Fruit fly (Drosophila melanogaster) whole organism, embryonic: Measurements from ENCODE around the gene CG43093.

ENCODE experiments used
- CG1233 ChIP-seq: fragments of 200-800 bp; sonication (Bioruptor generic); optimal IDR thresholded peaks from 4 replicates; lab custom pipeline; 2018; ENCODE audit warnings: missing biosample characterization, mild to moderate bottlenecking, missing genetic modification characterization
- CG14965 ChIP-seq: fragments of 200-800 bp; sonication (Bioruptor generic); optimal IDR thresholded peaks from 2 replicates; lab custom pipeline; 2016; ENCODE audit warnings: missing biosample characterization, missing genetic modification characterization, borderline replicate concordance
- CG17912 ChIP-seq: fragments of 200-800 bp; sonication (Bioruptor generic); optimal IDR thresholded peaks from 2 replicates; lab custom pipeline; 2018; ENCODE audit warnings: missing biosample characterization, mild to moderate bottlenecking, missing genetic modification characterization
- CG34376 ChIP-seq: fragments of 200-800 bp; sonication (Bioruptor generic); optimal IDR thresholded peaks from 2 replicates; lab custom pipeline; 2018; ENCODE audit warnings: missing biosample characterization, mild to moderate bottlenecking, missing genetic modification characterization
- Dek ChIP-seq: fragments of 200-800 bp; sonication (Bioruptor generic); optimal IDR thresholded peaks from 3 replicates; lab custom pipeline; 2019; ENCODE audit warnings: missing biosample characterization, mild to moderate bottlenecking, missing genetic modification characterization, moderate library complexity
- Dll ChIP-seq: fragments of 200-800 bp; sonication (Bioruptor generic); IDR thresholded peaks from 4 replicates; pipeline ENCODE4 v1.3.6; 2022; ENCODE audit warnings: missing biosample characterization, missing genetic modification characterization; ENCODE audit not compliant: partially characterized antibody
- HLH4C ChIP-seq: fragments of 200-800 bp; sonication (Bioruptor generic); IDR thresholded peaks from 3 replicates; pipeline ENCODE4 v1.3.6; 2022; ENCODE audit warnings: missing biosample characterization, missing genetic modification characterization; ENCODE audit not compliant: partially characterized antibody
- Mes4 ChIP-seq: fragments of 200-800 bp; sonication (Bioruptor generic); optimal IDR thresholded peaks from 2 replicates; lab custom pipeline; 2016; ENCODE audit warnings: missing biosample characterization, missing genetic modification characterization
- fd64A ChIP-seq: fragments of 200-800 bp; sonication (Bioruptor generic); optimal IDR thresholded peaks from 3 replicates; lab custom pipeline; 2018; ENCODE audit warnings: missing biosample characterization, mild to moderate bottlenecking, missing genetic modification characterization
- gro ChIP-seq: fragments of 200-800 bp; sonication (Bioruptor generic); optimal IDR thresholded peaks from 2 replicates; lab custom pipeline; 2016; ENCODE audit warnings: missing biosample characterization, missing genetic modification characterization
- repo ChIP-seq: fragments of 200-800 bp; sonication (Bioruptor generic); optimal IDR thresholded peaks from 2 replicates; lab custom pipeline; 2016; ENCODE audit warnings: missing biosample characterization, missing genetic modification characterization
- ssp ChIP-seq: fragments of 200-800 bp; sonication (Bioruptor generic); IDR thresholded peaks from 2 replicates; pipeline ENCODE4 v1.3.6; 2022; ENCODE audit warnings: missing biosample characterization, missing genetic modification characterization

- no peak for TF ChIP-seq CG34376
- TF ChIP-seq CG1233 (GFP tag; lab: Kevin White, UChicago): no peak
- TF ChIP-seq Dll (GFP tag; lab: Robert Waterston, UW): no peak
- no peak for TF ChIP-seq gro (GFP tag; lab: Kevin White, UChicago)
- peak; percentile 64 for TF ChIP-seq Dek
- no peak for TF ChIP-seq CG17912 (GFP tag; lab: Kevin White, UChicago)
- no peak for TF ChIP-seq fd64A (GFP tag; lab: Kevin White, UChicago)
- TF ChIP-seq CG14965 (GFP tag; lab: Kevin White, UChicago): no peak
- peak; percentile 55; the same call in 1 of the 3 replicates for TF ChIP-seq HLH4C (GFP tag; lab: Robert Waterston, UW)
- no peak for TF ChIP-seq ssp
- no peak for TF ChIP-seq Mes4 (GFP tag; lab: Kevin White, UChicago)
- TF ChIP-seq repo: no peak
Observed at dm6 chr3R:22793953-22794352, 23.8 kb upstream of the CG43093 start.
